Worm (Caenorhabditis elegans): ENCODE results near the gene C12D8.20.
A peak's percentile ranks its signal among the peaks of the same experiment; 100 is the strongest.

Gene C12D8.20

DNA sequence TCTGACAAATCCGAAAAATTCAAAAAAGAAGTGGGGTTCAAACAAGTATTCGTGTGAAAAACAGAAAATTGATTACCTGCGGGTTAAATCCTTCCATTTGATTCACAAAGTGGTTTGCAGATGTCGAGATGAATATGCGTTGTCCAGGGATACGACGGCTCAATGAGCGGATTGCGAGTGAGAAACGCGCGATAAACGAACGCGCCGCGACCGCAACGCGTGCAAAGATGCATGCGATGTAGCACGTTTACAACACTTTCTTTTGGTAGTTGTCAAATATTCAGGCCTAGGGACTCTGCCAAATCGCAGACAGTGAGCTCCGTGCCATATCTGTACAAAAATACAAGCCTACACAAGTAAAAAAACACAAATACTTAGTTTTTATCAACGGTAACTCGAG lies 16.6 kb downstream of the C12D8.20 start, which contains the start of gene fubl-1:
fubl-1 (minus strand) TSS at position 202 of the 400 bp plus-strand sequence.
- TF ChIP-seq nhr-71 (tag; optimal IDR thresholded peaks at IDR 0.05) = peak; percentile 24
- TF ChIP-seq dpl-1 (GFP tag; optimal IDR thresholded peaks at IDR 0.05) = peak in 2 of 3 experiments; percentile 41 to 62
- no peak for TF ChIP-seq sox-4 (tag; optimal IDR thresholded peaks at IDR 0.05)
- TF ChIP-seq blmp-1 (tag; optimal IDR thresholded peaks at IDR 0.05) = peak; percentile 13
- peak; percentile 50 to 64 for TF ChIP-seq lin-35 (GFP tag; optimal IDR thresholded peaks at IDR 0.05)
- no peak for TF ChIP-seq ceh-90 (tag; optimal IDR thresholded peaks at IDR 0.05)
- TF ChIP-seq lin-14 (GFP tag; optimal IDR thresholded peaks at IDR 0.05) = peak; percentile 43
- peak; percentile 25 for TF ChIP-seq dsc-1 (tag; optimal IDR thresholded peaks at IDR 0.05)
- TF ChIP-seq lin-15B (tag; optimal IDR thresholded peaks at IDR 0.05) = peak; percentile 55
- no peak for TF ChIP-seq zip-4 (GFP tag; optimal IDR thresholded peaks at IDR 0.05)
- peak; percentile 18 for TF ChIP-seq snu-23 (GFP tag; optimal IDR thresholded peaks at IDR 0.05)
- TF ChIP-seq C16A3.4 (tag; optimal IDR thresholded peaks at IDR 0.05) = peak; percentile 8
- TF ChIP-seq skn-1 (tag; optimal IDR thresholded peaks at IDR 0.05) = peak; percentile 28
- TF ChIP-seq lsy-2 (tag; optimal IDR thresholded peaks at IDR 0.05) = peak; percentile 9 to 58
- TF ChIP-seq fkh-8 (tag; optimal IDR thresholded peaks at IDR 0.05) = peak; percentile 74
- TF ChIP-seq hpl-2 (GFP tag; optimal IDR thresholded peaks at IDR 0.05) = no peak
- peak in 1 of 3 experiments; percentile 61 for TF ChIP-seq ceh-82 (tag; optimal IDR thresholded peaks at IDR 0.05)
- no peak for TF ChIP-seq unc-62 (GFP tag; optimal IDR thresholded peaks at IDR 0.05)
- TF ChIP-seq xbp-1 (tag; optimal IDR thresholded peaks at IDR 0.05) = peak; percentile 10
- TF ChIP-seq efl-1 (optimal IDR thresholded peaks at IDR 0.05) = peak; percentile 37 to 42
- TF ChIP-seq efl-1 (GFP tag; optimal IDR thresholded peaks at IDR 0.05 in 1 of 2) = peak in 1 of 2 experiments; percentile 27

DNA sequence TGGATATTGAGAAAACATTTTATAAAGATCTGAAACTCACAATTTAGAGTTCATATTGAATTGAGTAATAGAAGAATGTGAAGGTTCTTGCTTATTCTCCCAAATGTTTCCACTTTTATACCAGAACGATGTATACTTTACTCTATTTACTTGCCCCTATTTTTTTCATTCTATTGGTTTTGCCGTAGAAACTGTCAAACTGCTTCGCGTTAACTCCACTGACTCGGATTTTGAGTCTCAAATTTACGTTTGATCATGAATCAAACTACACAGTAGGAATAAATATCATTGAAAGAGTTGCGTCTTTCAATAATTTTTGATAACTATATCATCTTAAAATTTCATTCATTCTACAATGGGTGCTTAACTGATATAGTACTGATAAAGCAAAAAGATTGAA lies 17.8 kb downstream of the C12D8.20 start, which contains the start of gene fipr-8:
fipr-8 (minus strand) TSS at position 101 of the 400 bp plus-strand sequence.
- TF ChIP-seq jun-1 (tag; optimal IDR thresholded peaks at IDR 0.05) = no peak

DNA sequence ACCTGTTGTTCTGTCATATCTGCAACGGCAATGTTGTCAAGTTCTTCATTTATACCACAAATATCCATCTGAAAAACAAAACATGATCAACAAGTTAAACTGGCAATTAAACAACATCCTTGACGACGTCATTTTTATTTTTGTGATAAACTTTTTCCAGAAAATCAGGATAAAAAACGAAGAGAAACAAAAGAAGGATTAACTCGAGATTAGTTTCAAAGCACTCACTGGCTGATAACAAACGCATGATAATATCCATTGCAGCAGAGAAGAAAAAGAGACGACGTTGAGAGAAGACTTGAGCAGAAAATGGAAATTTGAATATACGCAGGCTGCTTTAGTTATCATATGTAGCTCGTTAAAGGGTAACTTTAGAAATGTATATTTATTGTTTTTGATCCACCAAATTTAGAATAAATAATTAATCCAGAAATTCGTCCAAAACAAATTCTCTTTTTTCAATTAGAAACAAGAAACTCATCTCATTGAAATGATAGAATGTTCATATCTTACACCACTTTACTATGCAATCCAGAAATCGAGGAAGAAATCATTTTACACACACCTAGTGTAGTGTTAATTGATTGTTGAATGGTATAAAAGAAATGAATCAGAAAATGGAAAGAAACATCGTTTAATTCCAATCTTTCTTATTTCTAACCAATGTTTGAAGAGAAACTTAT lies 19.2 kb downstream of the C12D8.20 start, which contains the start of the genes C12D8.21 and col-148:
C12D8.21 (minus strand) TSS at position 68 of the 683 bp plus-strand sequence.
col-148 (plus strand) TSS at position 633 of the 683 bp plus-strand sequence.
- TF ChIP-seq pax-3 (tag; optimal IDR thresholded peaks at IDR 0.05) (peak; percentile 62), lin-15B (tag; optimal IDR thresholded peaks at IDR 0.05) (no peak), skn-1 (tag; optimal IDR thresholded peaks at IDR 0.05) (no peak), mef-2 (tag; optimal IDR thresholded peaks at IDR 0.05) (no peak), nhr-19 (GFP tag; conservative IDR thresholded peaks at IDR 0.05) (no peak), sox-4 (tag; optimal IDR thresholded peaks at IDR 0.05) (peak; percentile 22), tbx-2 (tag; optimal IDR thresholded peaks at IDR 0.05) (no peak), lin-39 (tag; optimal IDR thresholded peaks at IDR 0.05) (no peak), fkh-8 (tag; optimal IDR thresholded peaks at IDR 0.05) (peak; percentile 72), nhr-20 (tag; optimal IDR thresholded peaks at IDR 0.05) (no peak), nhr-237 (tag; optimal IDR thresholded peaks at IDR 0.05) (no peak), nhr-71 (tag; optimal IDR thresholded peaks at IDR 0.05) (peak; percentile 11), ceh-88 (GFP tag; IDR thresholded peaks at IDR 0.05) (no peak), snpc-4 (tag; optimal IDR thresholded peaks at IDR 0.05) (no peak), fkh-4 (tag; optimal IDR thresholded peaks at IDR 0.05; ENCODE audit: borderline replicate concordance) (no peak), unc-98 (GFP tag; IDR thresholded peaks at IDR 0.05) (no peak), nhr-11 (tag; optimal IDR thresholded peaks at IDR 0.05) (no peak), ztf-11 (tag; optimal IDR thresholded peaks at IDR 0.05) (no peak), nhr-28 (tag; optimal IDR thresholded peaks at IDR 0.05) (no peak), ets-5 (GFP tag; IDR thresholded peaks at IDR 0.05) (no peak), sptf-1 (tag; optimal IDR thresholded peaks at IDR 0.05) (no peak), nhr-47 (tag; optimal IDR thresholded peaks at IDR 0.05) (peak; percentile 35), mep-1 (tag; optimal IDR thresholded peaks at IDR 0.05) (no peak), mdl-1 (tag; optimal IDR thresholded peaks at IDR 0.05) (no peak), tlp-1 (tag; optimal IDR thresholded peaks at IDR 0.05) (no peak), lin-13 (GFP tag; optimal IDR thresholded peaks at IDR 0.05) (no peak), lir-3 (tag; optimal IDR thresholded peaks at IDR 0.05; ENCODE audit: poor library complexity) (no peak), unc-86 (tag; optimal IDR thresholded peaks at IDR 0.05) (no peak), dsc-1 (tag; optimal IDR thresholded peaks at IDR 0.05) (peak; percentile 96), nhr-85 (tag) (no peak), ceh-90 (tag; optimal IDR thresholded peaks at IDR 0.05) (no peak), hpl-2 (GFP tag; optimal IDR thresholded peaks at IDR 0.05) (no peak), zip-4 (GFP tag; optimal IDR thresholded peaks at IDR 0.05) (no peak), ces-1 (GFP tag; optimal IDR thresholded peaks at IDR 0.05) (no peak), sup-37 (GFP tag; optimal IDR thresholded peaks at IDR 0.05) (no peak)
